Worm (Caenorhabditis elegans): ENCODE data around the gene degl-2.
"Not testable (repeated sequence)": the region's sequence is repeated elsewhere in the genome, so short reads cannot be mapped to it uniquely, and the experiment has no call there.

DNA sequence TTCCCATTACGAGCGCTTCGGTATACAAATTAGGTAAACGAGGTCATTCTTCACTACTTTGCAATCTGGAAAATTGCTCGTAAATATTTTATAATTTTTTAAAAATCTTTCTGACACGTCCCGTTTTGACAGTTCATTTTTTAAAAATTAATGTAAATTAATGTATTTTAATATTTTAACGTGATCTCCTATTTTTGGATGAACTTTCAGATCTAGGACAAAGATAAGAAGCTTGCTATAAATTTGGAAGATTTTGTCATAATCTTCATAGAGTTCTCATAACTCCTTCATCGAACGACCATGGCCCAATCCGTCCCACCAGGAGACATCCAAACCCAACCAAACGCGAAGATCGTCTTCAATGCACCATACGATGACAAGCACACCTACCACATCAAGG, 45.4 kb downstream of the degl-2 start, which contains the start of gene msp-76:
- TF ChIP-seq alr-1 (tag; optimal IDR thresholded peaks at IDR 0.05); aly-2 (tag; optimal IDR thresholded peaks at IDR 0.05); ceh-16 (tag; optimal IDR thresholded peaks at IDR 0.05); ceh-82 (tag; optimal IDR thresholded peaks at IDR 0.05); nhr-25 (tag; optimal IDR thresholded peaks at IDR 0.05); nhr-12 (tag; optimal IDR thresholded peaks at IDR 0.05); zag-1 (tag; optimal IDR thresholded peaks at IDR 0.05); blmp-1 (tag; optimal IDR thresholded peaks at IDR 0.05; ENCODE audit: insufficient read depth); C34F6.9 (tag; optimal IDR thresholded peaks at IDR 0.05); unc-39 (tag; optimal IDR thresholded peaks at IDR 0.05); lin-11 (tag; optimal IDR thresholded peaks at IDR 0.05); mdl-1 (tag; optimal IDR thresholded peaks at IDR 0.05); fos-1 (tag; optimal IDR thresholded peaks at IDR 0.05): not testable (repeated sequence)

All from whole organism, L2 larva.